Fruit fly (Drosophila melanogaster): ENCODE data around the gene LManI.

LManI gene

dm6 chr2L:10405008-10405654 lies 51.9 kb downstream of the LManI start, which contains the start of the genes CG17768, LSm-4 and Ir31a (continued):
- TF ChIP-seq Ada2b (GFP tag; IDR thresholded peaks at IDR 0.05) (no peak), BEAF-32 (GFP tag; optimal IDR thresholded peaks at IDR 0.05) (peak; percentile 73), CG31365 (tag; optimal IDR thresholded peaks at IDR 0.05) (no peak), vnd (GFP tag; IDR thresholded peaks at IDR 0.05; ENCODE audit: partially characterized antibody) (peak; percentile 59; the same call in 2 of the 3 replicates), CG13123 (GFP tag; optimal IDR thresholded peaks at IDR 0.05) (no peak), CG13424 (tag; optimal IDR thresholded peaks at IDR 0.05) (no peak), CG3163 (GFP tag; optimal IDR thresholded peaks at IDR 0.05) (no peak), NC2β (GFP tag; optimal IDR thresholded peaks at IDR 0.05) (no peak), p53 (GFP tag; optimal IDR thresholded peaks at IDR 0.05) (no peak), CG16863 (GFP tag; optimal IDR thresholded peaks at IDR 0.05) (no peak), CG4854 (GFP tag; optimal IDR thresholded peaks at IDR 0.05) (no peak), CG12219 (GFP tag; optimal IDR thresholded peaks at IDR 0.05) (no peak), sens-2 (GFP tag; IDR thresholded peaks at IDR 0.05) (no peak), CG5953 (GFP tag; IDR thresholded peaks at IDR 0.05) (no peak), Doc3 (GFP tag; IDR thresholded peaks at IDR 0.05; ENCODE audit: partially characterized antibody) (peak; percentile 88), sna (GFP tag; IDR thresholded peaks at IDR 0.05; ENCODE audit: partially characterized antibody) (peak; percentile 66; the same call in 1 of the 2 replicates), CTCF (GFP tag; optimal IDR thresholded peaks at IDR 0.05) (no peak), amos (GFP tag; IDR thresholded peaks at IDR 0.05; ENCODE audit: partially characterized antibody) (peak; percentile 83; the same call in 1 of the 2 replicates), pros (GFP tag; optimal IDR thresholded peaks at IDR 0.05) (no peak), mld (GFP tag; IDR thresholded peaks at IDR 0.05; ENCODE audit: partially characterized antibody) (0 out of 3 replicates have a peak, but pooled peaks have one; percentile 59), CG3065 (GFP tag; optimal IDR thresholded peaks at IDR 0.05) (no peak), kah (GFP tag; optimal IDR thresholded peaks at IDR 0.05) (no peak), pzg (GFP tag; optimal IDR thresholded peaks at IDR 0.05) (peak; percentile 20), CoRest (tag; optimal IDR thresholded peaks at IDR 0.05) (no peak), CG8089 (GFP tag; optimal IDR thresholded peaks at IDR 0.05) (no peak), CkIIα-i1 (GFP tag; IDR thresholded peaks at IDR 0.05) (no peak), knrl (GFP tag; IDR thresholded peaks at IDR 0.05; ENCODE audit: partially characterized antibody) (peak; percentile 81), Ravus (GFP tag; IDR thresholded peaks at IDR 0.05) (no peak), nerfin-2 (GFP tag; IDR thresholded peaks at IDR 0.05; ENCODE audit: partially characterized antibody) (peak; percentile 49; the same call in 1 of the 2 replicates), CG2129 (GFP tag; IDR thresholded peaks at IDR 0.05; ENCODE audit: partially characterized antibody) (peak; percentile 66; the same call in 1 of the 2 replicates), CG4360 (GFP tag; IDR thresholded peaks at IDR 0.05) (no peak), CG42726 (GFP tag; IDR thresholded peaks at IDR 0.05; ENCODE audit: partially characterized antibody) (no peak; the same call in 1 of the 2 replicates), stwl (tag; optimal IDR thresholded peaks at IDR 0.05) (peak; percentile 18), CG32532 (GFP tag; IDR thresholded peaks at IDR 0.05) (no peak), CG31441 (GFP tag; IDR thresholded peaks at IDR 0.05) (no peak), fu2 (GFP tag; optimal IDR thresholded peaks at IDR 0.05) (no peak), Atf-2 (GFP tag; optimal IDR thresholded peaks at IDR 0.05) (no peak), CG10267 (tag; optimal IDR thresholded peaks at IDR 0.05) (peak; percentile 1), bigmax (GFP tag; optimal IDR thresholded peaks at IDR 0.05) (no peak), chif (GFP tag; optimal IDR thresholded peaks at IDR 0.05) (no peak), sr (GFP tag; IDR thresholded peaks at IDR 0.05) (no peak), wdn (GFP tag; IDR thresholded peaks at IDR 0.05) (no peak), E2f2 (GFP tag; IDR thresholded peaks at IDR 0.05) (peak; percentile 19; the same call in 1 of the 2 replicates), CG11723 (GFP tag; optimal IDR thresholded peaks at IDR 0.05) (no peak), unc-4 (GFP tag; IDR thresholded peaks at IDR 0.05; ENCODE audit: partially characterized antibody) (peak; percentile 83), CG2116 (GFP tag; optimal IDR thresholded peaks at IDR 0.05) (peak; percentile 26), CG17802 (tag; optimal IDR thresholded peaks at IDR 0.05) (no peak), hb (GFP tag; IDR thresholded peaks at IDR 0.05; ENCODE audit: partially characterized antibody) (peak; percentile 68), chn (GFP tag; optimal IDR thresholded peaks at IDR 0.05) (no peak)

Measured in whole organism, embryonic.